Worm (Caenorhabditis elegans) whole organism, late embryonic: Measurements from ENCODE around the gene B0395.3.

Source experiments
- F13H6.1 ChIP-seq: sonication (generic microtip); optimal IDR thresholded peaks from 2 replicates; lab custom pipeline; 2016; ENCODE audit warnings: missing genetic modification characterization, missing compliant biosample characterization
- K09A11.1 ChIP-seq: sonication (generic microtip); optimal IDR thresholded peaks from 2 replicates; lab custom pipeline; 2017; ENCODE audit warnings: antibody characterized with exemption, mild to moderate bottlenecking, missing genetic modification characterization, missing compliant biosample characterization; ENCODE audit not compliant: insufficient read depth
- T23F11.4 ChIP-seq: fragments of 200-800 bp; sonication (Bioruptor generic); optimal IDR thresholded peaks from 2 replicates; lab custom pipeline; 2018; ENCODE audit warnings: mild to moderate bottlenecking, missing genetic modification characterization, missing compliant biosample characterization
- Y22D7AL.16 ChIP-seq: sonication (generic microtip); optimal IDR thresholded peaks from 2 replicates; lab custom pipeline; 2016; ENCODE audit warnings: missing genetic modification characterization, missing compliant biosample characterization
- ahr-1 ChIP-seq: sonication (generic microtip); optimal IDR thresholded peaks from 2 replicates; lab custom pipeline; 2016; ENCODE audit warnings: missing genetic modification characterization, missing compliant biosample characterization
- ama-1 ChIP-seq: fragments of 150-350 bp; optimal IDR thresholded peaks from 2 replicates; lab custom pipeline; 2014
- ceh-14 ChIP-seq: sonication (generic microtip); optimal IDR thresholded peaks from 2 replicates; lab custom pipeline; 2016; ENCODE audit warnings: missing genotype, missing genetic modification characterization, missing compliant biosample characterization
- ceh-18 ChIP-seq: sonication (generic microtip); optimal IDR thresholded peaks from 2 replicates; lab custom pipeline; 2016; ENCODE audit warnings: missing genetic modification characterization, missing compliant biosample characterization
- ceh-19 ChIP-seq: fragments of 200-800 bp; sonication (Bioruptor generic); optimal IDR thresholded peaks from 2 replicates; lab custom pipeline; 2018; ENCODE audit warnings: mild to moderate bottlenecking, missing genetic modification characterization, missing compliant biosample characterization
- ceh-2 ChIP-seq: sonication (generic microtip); optimal IDR thresholded peaks from 2 replicates; lab custom pipeline; 2016; ENCODE audit warnings: missing genotype, missing genetic modification characterization, missing compliant biosample characterization
- ceh-22 ChIP-seq: sonication (generic microtip); optimal IDR thresholded peaks from 2 replicates; lab custom pipeline; 2017; ENCODE audit warnings: missing biosample characterization, missing genetic modification characterization
- ceh-24 ChIP-seq: sonication (generic microtip); optimal IDR thresholded peaks from 2 replicates; lab custom pipeline; 2016; ENCODE audit warnings: mild to moderate bottlenecking, missing genetic modification characterization, missing compliant biosample characterization
- ceh-30 ChIP-seq: fragments of 150-350 bp; optimal IDR thresholded peaks from 2 replicates; lab custom pipeline; 2014; ENCODE audit warnings: missing biosample characterization, missing genetic modification characterization
- ceh-31 ChIP-seq: sonication (generic microtip); optimal IDR thresholded peaks from 2 replicates; lab custom pipeline; 2016; ENCODE audit warnings: missing genetic modification characterization, missing compliant biosample characterization
- ceh-34 ChIP-seq: sonication (generic microtip); optimal IDR thresholded peaks from 2 replicates; lab custom pipeline; 2016; ENCODE audit warnings: mild to moderate bottlenecking, missing genetic modification characterization, missing compliant biosample characterization
- ceh-48 ChIP-seq: sonication (generic microtip); optimal IDR thresholded peaks from 2 replicates; lab custom pipeline; 2016; ENCODE audit warnings: missing genetic modification characterization, inconsistent platforms, missing compliant biosample characterization
- ceh-9 ChIP-seq: sonication (generic microtip); optimal IDR thresholded peaks from 2 replicates; lab custom pipeline; 2016; ENCODE audit warnings: mild to moderate bottlenecking, missing genetic modification characterization, inconsistent platforms, missing compliant biosample characterization
- che-1 ChIP-seq: sonication (generic microtip); optimal IDR thresholded peaks from 2 replicates; lab custom pipeline; 2016; ENCODE audit warnings: mild to moderate bottlenecking, missing genetic modification characterization, missing compliant biosample characterization
- dmd-4 ChIP-seq: sonication (generic microtip); optimal IDR thresholded peaks from 2 replicates; lab custom pipeline; 2016; ENCODE audit warnings: borderline replicate concordance, missing genetic modification characterization, missing compliant biosample characterization
- elt-4 ChIP-seq: sonication (generic microtip); optimal IDR thresholded peaks from 2 replicates; lab custom pipeline; 2016; ENCODE audit warnings: missing genetic modification characterization, missing compliant biosample characterization
- ets-4 ChIP-seq: sonication (generic microtip); optimal IDR thresholded peaks from 2 replicates; lab custom pipeline; 2016; ENCODE audit warnings: missing genetic modification characterization, missing compliant biosample characterization
- fax-1 ChIP-seq: sonication (generic microtip); optimal IDR thresholded peaks from 2 replicates; lab custom pipeline; 2016; ENCODE audit warnings: missing genotype, missing genetic modification characterization, missing compliant biosample characterization
- fkh-6 ChIP-seq: sonication (generic microtip); optimal IDR thresholded peaks from 2 replicates; lab custom pipeline; 2016; ENCODE audit warnings: missing genetic modification characterization, missing compliant biosample characterization
- hlh-15 ChIP-seq: sonication (generic microtip); optimal IDR thresholded peaks from 2 replicates; lab custom pipeline; 2016; ENCODE audit warnings: missing genetic modification characterization, missing compliant biosample characterization
- hlh-30 ChIP-seq: sonication (generic microtip); optimal IDR thresholded peaks from 2 replicates; lab custom pipeline; 2017; ENCODE audit warnings: antibody characterized with exemption, missing genetic modification characterization, missing compliant biosample characterization; ENCODE audit not compliant: insufficient read depth
- hlh-6 ChIP-seq: sonication (generic microtip); optimal IDR thresholded peaks from 2 replicates; lab custom pipeline; 2016; ENCODE audit warnings: missing genotype, missing genetic modification characterization, missing compliant biosample characterization
- madf-2 ChIP-seq: sonication (generic microtip); optimal IDR thresholded peaks from 2 replicates; lab custom pipeline; 2017; ENCODE audit warnings: missing genetic modification characterization, missing compliant biosample characterization
- nfya-1 ChIP-seq: sonication (generic microtip); optimal IDR thresholded peaks from 2 replicates; lab custom pipeline; 2017; ENCODE audit warnings: missing genetic modification characterization, mild to moderate bottlenecking, missing compliant biosample characterization, antibody characterized with exemption, moderate library complexity
- nhr-11 ChIP-seq: fragments of 150-350 bp; optimal IDR thresholded peaks from 2 replicates; lab custom pipeline; 2014; ENCODE audit warnings: missing biosample characterization, missing genetic modification characterization
- odd-2 ChIP-seq: sonication (generic microtip); optimal IDR thresholded peaks from 2 replicates; lab custom pipeline; 2017; ENCODE audit warnings: antibody characterized with exemption, mild to moderate bottlenecking, missing genetic modification characterization, missing compliant biosample characterization
- pha-2 ChIP-seq: sonication (generic microtip); optimal IDR thresholded peaks from 2 replicates; lab custom pipeline; 2017; ENCODE audit warnings: mild to moderate bottlenecking, missing genetic modification characterization, missing compliant biosample characterization
- pha-4 ChIP-seq: fragments of 150-350 bp; optimal IDR thresholded peaks from 2 replicates; lab custom pipeline; 2018; ENCODE audit warnings: missing biosample characterization, missing genetic modification reagents, missing genetic modification characterization
- pqm-1 ChIP-seq: sonication (generic microtip); optimal IDR thresholded peaks from 2 replicates; lab custom pipeline; 2016; ENCODE audit warnings: missing genetic modification characterization, missing compliant biosample characterization
- ref-2 ChIP-seq: sonication (generic microtip); optimal IDR thresholded peaks from 2 replicates; lab custom pipeline; 2016; ENCODE audit warnings: missing genetic modification characterization, missing compliant biosample characterization
- sox-2 ChIP-seq: fragments of 200-800 bp; sonication (Bioruptor generic); IDR thresholded peaks from 2 replicates; pipeline ENCODE4 v1.3.6; 2022; ENCODE audit warnings: missing genetic modification reagents, missing genetic modification characterization, missing compliant biosample characterization
- sox-4 ChIP-seq: sonication (generic microtip); optimal IDR thresholded peaks from 2 replicates; lab custom pipeline; 2017; ENCODE audit warnings: mild to moderate bottlenecking, missing genetic modification characterization, inconsistent platforms, missing compliant biosample characterization
- ttx-3 ChIP-seq: sonication (generic microtip); optimal IDR thresholded peaks from 2 replicates; lab custom pipeline; 2016; ENCODE audit warnings: missing genetic modification reagents, missing genetic modification characterization, missing compliant biosample characterization
- unc-55 ChIP-seq: sonication (generic microtip); optimal IDR thresholded peaks from 2 replicates; lab custom pipeline; 2017; ENCODE audit warnings: missing biosample characterization, missing genetic modification reagents, missing genetic modification characterization
- unc-86 ChIP-seq: sonication (generic microtip); optimal IDR thresholded peaks from 2 replicates; lab custom pipeline; 2016; ENCODE audit warnings: missing genetic modification characterization, missing compliant biosample characterization
- ztf-16 ChIP-seq: sonication (generic microtip); optimal IDR thresholded peaks from 2 replicates; lab custom pipeline; 2017; ENCODE audit warnings: missing genetic modification characterization, missing compliant biosample characterization

B0395.3 gene

ce11 chrX:16087842-16088241 lies 47.8 kb upstream of the B0395.3 start:
- TF ChIP-seq Y22D7AL.16 (tag; lab: Kevin White, UChicago): no peak
- TF ChIP-seq ttx-3: no peak
- TF ChIP-seq sox-2: no peak
- TF ChIP-seq pha-2 (tag; lab: Kevin White, UChicago): no peak
- no peak for TF ChIP-seq che-1 (tag; lab: Kevin White, UChicago)
- no peak for TF ChIP-seq F13H6.1
- TF ChIP-seq elt-4 (tag; lab: Kevin White, UChicago): no peak
- no peak for TF ChIP-seq fkh-6 (tag; lab: Kevin White, UChicago)

DNA sequence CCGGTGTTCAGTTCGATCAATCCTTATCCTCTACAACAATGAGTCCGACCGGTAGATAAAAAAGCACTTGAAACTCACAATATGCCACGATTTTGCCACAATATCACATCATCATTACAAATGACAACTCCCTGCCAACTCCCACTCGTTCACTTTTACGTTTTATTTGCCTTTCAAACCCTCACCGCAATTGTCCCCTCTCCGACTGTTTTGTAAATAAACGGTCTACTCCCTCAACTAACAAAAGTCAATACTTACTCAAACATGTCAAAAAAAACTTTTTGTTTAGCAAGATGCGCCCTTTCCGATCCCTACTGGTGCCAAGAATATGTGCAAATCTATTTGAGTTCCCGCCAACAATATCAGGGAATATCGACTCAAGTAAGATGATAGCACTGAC lies 45.0 kb upstream of the B0395.3 start, which contains the start of gene C30F2.2:
Gene C30F2.2, minus strand, starts transcription at position 122 of the 400 bp plus-strand sequence.
- TF ChIP-seq ceh-34 (tag; lab: Kevin White, UChicago) (no peak), nfya-1 (tag; lab: Kevin White, UChicago) (no peak)

DNA sequence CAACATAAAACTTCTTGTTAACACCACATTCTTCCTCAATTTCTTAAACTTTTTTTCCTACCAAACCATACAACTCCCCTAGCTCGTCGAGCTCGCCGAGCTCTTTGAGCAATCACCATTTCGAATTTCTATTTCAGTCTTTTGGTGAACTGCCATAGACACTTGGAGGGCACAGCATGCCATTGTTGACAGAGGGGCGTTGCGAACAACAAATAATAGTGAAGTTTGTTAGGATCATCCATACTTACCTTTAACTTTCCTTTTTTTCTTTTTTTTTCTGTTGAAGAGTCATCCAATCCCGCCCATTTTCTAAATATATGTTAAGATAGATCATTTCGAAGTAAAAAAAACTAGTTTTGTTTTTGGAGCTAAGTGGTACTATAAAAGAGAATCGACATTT lies 42.0 kb upstream of the B0395.3 start, which contains the start of gene idpp-14:
Gene idpp-14, plus strand, starts transcription at position 324 of the 400 bp plus-strand sequence.
- TF ChIP-seq K09A11.1 (tag; lab: Kevin White, UChicago) (no peak), hlh-6 (tag; lab: Kevin White, UChicago) (no peak), nhr-11 (tag; lab: Kevin White, UChicago) (no peak), fax-1 (tag; lab: Kevin White, UChicago) (no peak), ceh-2 (tag; lab: Kevin White, UChicago) (no peak), madf-2 (no peak), ref-2 (tag; lab: Kevin White, UChicago) (no peak), Y22D7AL.16 (tag; lab: Kevin White, UChicago) (no peak), pqm-1 (tag; lab: Kevin White, UChicago) (no peak)
- TF ChIP-seq, all 69 proteins: peak for 0

DNA sequence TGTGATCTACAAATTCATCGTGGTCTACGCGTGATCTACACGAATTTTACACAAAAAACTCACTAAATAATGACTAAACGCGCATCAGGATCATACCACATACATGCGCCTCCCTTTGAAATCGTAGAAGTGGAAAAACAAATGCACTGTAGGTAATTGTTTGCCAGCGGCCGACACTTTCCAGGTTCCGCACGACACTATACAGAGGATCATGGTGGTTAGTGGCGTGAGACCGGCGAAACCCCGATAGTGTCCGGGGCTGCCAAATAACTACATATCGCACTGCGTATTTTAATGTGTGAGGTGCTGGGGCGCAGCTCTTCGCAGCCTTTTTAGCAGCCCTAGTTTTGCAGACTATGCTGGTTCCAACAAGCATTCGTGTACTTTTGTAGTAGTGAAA lies 38.6 kb upstream of the B0395.3 start:
- TF ChIP-seq ama-1 (lab: Kevin White, UChicago) (no peak), nhr-11 (tag; lab: Kevin White, UChicago) (no peak), ceh-14 (tag; lab: Kevin White, UChicago) (no peak), elt-4 (tag; lab: Kevin White, UChicago) (no peak), ceh-9 (tag; lab: Kevin White, UChicago) (no peak), ceh-34 (tag; lab: Kevin White, UChicago) (no peak), ahr-1 (tag; lab: Kevin White, UChicago) (no peak), ceh-18 (tag; lab: Kevin White, UChicago) (no peak), K09A11.1 (tag; lab: Kevin White, UChicago) (no peak), ceh-19 (no peak), ceh-31 (tag; lab: Kevin White, UChicago) (no peak)

DNA sequence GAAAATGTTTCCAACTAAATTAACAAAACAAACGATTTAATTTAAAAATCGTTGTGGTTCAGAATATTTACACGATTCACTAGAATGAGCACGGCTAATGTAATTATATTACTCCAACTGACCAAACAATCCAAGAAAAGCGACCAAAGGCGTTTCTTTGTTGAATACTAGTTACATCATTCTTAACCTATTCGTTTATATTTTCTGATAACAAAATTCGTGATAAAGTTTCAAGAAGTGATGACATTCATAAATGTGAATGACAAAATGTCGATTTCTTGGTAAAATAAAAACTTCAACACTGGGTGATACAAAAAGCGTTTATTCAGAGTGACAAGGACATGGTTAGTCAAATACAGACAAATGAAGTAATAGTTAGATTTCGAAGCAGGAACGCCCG lies 36.4 kb upstream of the B0395.3 start, which contains the start of gene C30F2.4:
Gene C30F2.4, minus strand, starts transcription at position 101 of the 400 bp plus-strand sequence.
- TF ChIP-seq pha-4 (tag; lab: Kevin White, UChicago): no peak
- TF ChIP-seq unc-86: no peak
- TF ChIP-seq ets-4 (tag; lab: Kevin White, UChicago): no peak
- TF ChIP-seq F13H6.1: no peak
- no peak for TF ChIP-seq odd-2 (tag; lab: Kevin White, UChicago)

- TF ChIP-seq hlh-15 (tag; lab: Kevin White, UChicago): no peak
- no peak for TF ChIP-seq ceh-18 (tag; lab: Kevin White, UChicago)
- TF ChIP-seq hlh-30: no peak
- TF ChIP-seq dmd-4 (tag; lab: Kevin White, UChicago): no peak
- no peak for TF ChIP-seq pqm-1 (tag; lab: Kevin White, UChicago)
- no peak for TF ChIP-seq unc-55 (GFP tag; lab: Kevin White, UChicago)
- no peak for TF ChIP-seq sox-4 (tag; lab: Kevin White, UChicago)
- TF ChIP-seq nhr-11 (tag; lab: Kevin White, UChicago): no peak
- TF ChIP-seq T23F11.4 (GFP tag; lab: Kevin White, UChicago): no peak
- no peak for TF ChIP-seq ceh-31 (tag; lab: Kevin White, UChicago)
- no peak for TF ChIP-seq ttx-3
- no peak for TF ChIP-seq ceh-24 (tag; lab: Kevin White, UChicago)
- no peak for TF ChIP-seq ama-1 (lab: Kevin White, UChicago)
- TF ChIP-seq ahr-1 (tag; lab: Kevin White, UChicago): no peak
- TF ChIP-seq ceh-48 (tag; lab: Kevin White, UChicago): no peak
- no peak for TF ChIP-seq ceh-22 (tag; lab: Kevin White, UChicago)
- no peak for TF ChIP-seq fax-1 (tag; lab: Kevin White, UChicago)
- no peak for TF ChIP-seq ceh-30 (tag; lab: Kevin White, UChicago)
- no peak for TF ChIP-seq ztf-16 (tag; lab: Kevin White, UChicago)
Observed at ce11 chrX:16072595-16072994, 32.5 kb upstream of the B0395.3 start, which contains the start of gene col-187. TSS of gene col-187 (plus strand) at chrX:16072895.
